Worm (Caenorhabditis elegans) whole organism, midembryonic: ENCODE data around the gene dpf-5.

Experiments
- T22C8.4 ChIP-seq: fragments of 200-800 bp; sonication (Bioruptor generic); IDR thresholded peaks from 2 replicates; pipeline ENCODE4 v1.3.6; 2022; ENCODE audit warnings: missing genetic modification characterization, missing compliant biosample characterization
- cog-1 ChIP-seq: sonication (generic microtip); optimal IDR thresholded peaks from 2 replicates; lab custom pipeline; 2016; ENCODE audit warnings: missing genetic modification characterization, missing compliant biosample characterization
- flt-1 ChIP-seq: fragments of 200-800 bp; sonication (Bioruptor generic); IDR thresholded peaks from 2 replicates; pipeline ENCODE4 v1.3.6; 2022; ENCODE audit warnings: missing genetic modification characterization, missing compliant biosample characterization
- klf-2 ChIP-seq: fragments of 200-800 bp; sonication (Bioruptor generic); conservative IDR thresholded peaks from 2 replicates; pipeline ENCODE4 v1.3.6; 2022; ENCODE audit warnings: missing genetic modification reagents, missing genetic modification characterization, missing compliant biosample characterization
- med-1 ChIP-seq: sonication (generic microtip); optimal IDR thresholded peaks from 2 replicates; lab custom pipeline; 2017; ENCODE audit warnings: missing genetic modification characterization, mild to moderate bottlenecking, missing compliant biosample characterization, antibody characterized with exemption, missing genetic modification reagents; ENCODE audit not compliant: insufficient read depth
- ref-1 ChIP-seq: fragments of 200-800 bp; sonication (Bioruptor generic); conservative IDR thresholded peaks from 2 replicates; pipeline ENCODE4 v1.3.6; 2022; ENCODE audit warnings: missing genetic modification reagents, missing genetic modification characterization, missing compliant biosample characterization
- tab-1 ChIP-seq: fragments of 200-800 bp; sonication (Bioruptor generic); IDR thresholded peaks from 2 replicates; pipeline ENCODE4 v1.3.6; 2022; ENCODE audit warnings: missing genetic modification characterization, missing compliant biosample characterization
- ztf-23 ChIP-seq: fragments of 200-800 bp; sonication (Bioruptor generic); IDR thresholded peaks from 2 replicates; pipeline ENCODE4 v1.3.6; 2022; ENCODE audit warnings: missing genetic modification reagents, missing genetic modification characterization, missing compliant biosample characterization
- ztf-29 ChIP-seq: fragments of 200-800 bp; sonication (Bioruptor generic); IDR thresholded peaks from 2 replicates; pipeline ENCODE4 v1.3.6; 2022; ENCODE audit warnings: missing genetic modification reagents, missing genetic modification characterization, missing compliant biosample characterization

dpf-5 gene

ce11 chrIV:4806486-4806885, at the start of gene dpf-5:
Gene dpf-5 (minus strand): TSS chrIV:4806586.
- no peak for TF ChIP-seq ztf-23 (GFP tag; lab: Robert Waterston, UW)
- no peak for TF ChIP-seq ztf-29 (GFP tag; lab: Robert Waterston, UW)
- no peak for TF ChIP-seq med-1
- TF ChIP-seq cog-1 = no peak
- no peak for TF ChIP-seq flt-1 (GFP tag; lab: Robert Waterston, UW)
- no peak for TF ChIP-seq klf-2 (GFP tag; lab: Robert Waterston, UW)
- no peak for TF ChIP-seq tab-1 (GFP tag; lab: Robert Waterston, UW)
- TF ChIP-seq ref-1 = no peak
- TF ChIP-seq T22C8.4 = no peak

ce11 chrIV:4846793-4847192, 40.4 kb upstream of the dpf-5 start, which contains the start of gene tat-2:
Gene tat-2 (minus strand): TSS chrIV:4846893.
- no peak for TF ChIP-seq tab-1 (GFP tag; lab: Robert Waterston, UW)
- no peak for TF ChIP-seq klf-2 (GFP tag; lab: Robert Waterston, UW)
- no peak for TF ChIP-seq ref-1
- no peak for TF ChIP-seq flt-1 (GFP tag; lab: Robert Waterston, UW)
- no peak for TF ChIP-seq ztf-23 (GFP tag; lab: Robert Waterston, UW)
- no peak for TF ChIP-seq ztf-29 (GFP tag; lab: Robert Waterston, UW)
- no peak for TF ChIP-seq med-1
- TF ChIP-seq cog-1 = no peak
- no peak for TF ChIP-seq T22C8.4

DNA sequence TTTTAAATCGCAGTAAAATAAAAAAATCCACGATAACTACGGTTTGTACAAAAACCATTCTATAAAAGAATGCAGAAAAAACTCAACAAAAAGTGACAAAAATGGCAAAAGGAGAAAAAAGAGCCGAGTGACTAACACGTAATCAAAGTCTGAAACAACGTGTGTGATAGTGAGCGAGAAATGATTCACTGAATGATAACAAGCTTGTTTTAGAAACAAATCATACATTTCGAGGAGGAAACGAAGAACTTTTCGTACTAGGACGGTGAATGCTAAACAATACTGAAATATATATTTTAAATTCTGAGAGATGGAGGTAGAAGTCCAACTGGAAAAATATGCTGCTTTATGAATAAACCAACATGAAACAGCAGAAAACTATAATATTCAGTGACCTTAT, 35.6 kb upstream of the dpf-5 start:
- TF ChIP-seq med-1 = no peak
- no peak for TF ChIP-seq klf-2 (GFP tag; lab: Robert Waterston, UW)
- no peak for TF ChIP-seq ref-1
- no peak for TF ChIP-seq cog-1
- no peak for TF ChIP-seq tab-1 (GFP tag; lab: Robert Waterston, UW)
- TF ChIP-seq ztf-23 (GFP tag; lab: Robert Waterston, UW) = no peak
- no peak for TF ChIP-seq T22C8.4
- TF ChIP-seq flt-1 (GFP tag; lab: Robert Waterston, UW) = no peak
- no peak for TF ChIP-seq ztf-29 (GFP tag; lab: Robert Waterston, UW)

DNA sequence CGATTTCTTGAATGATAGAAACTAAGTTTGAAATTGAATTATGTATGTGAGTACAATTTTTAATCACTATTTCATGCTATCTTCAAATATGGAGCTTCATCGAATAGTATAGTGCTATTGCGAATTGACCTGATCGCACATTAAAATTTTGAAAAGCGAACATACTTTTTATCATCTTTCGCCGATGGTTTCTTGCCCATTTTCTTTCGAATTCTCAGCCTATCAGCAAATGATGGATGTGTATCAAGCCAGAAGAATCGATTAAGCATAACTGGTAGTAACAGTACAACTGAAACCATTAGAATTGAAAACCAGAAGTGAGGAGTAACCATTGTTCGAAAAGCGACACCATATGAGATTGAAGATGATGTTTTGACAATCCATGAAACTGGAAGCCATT, 23.3 kb upstream of the dpf-5 start:
- TF ChIP-seq klf-2 (GFP tag; lab: Robert Waterston, UW) (no peak), tab-1 (GFP tag; lab: Robert Waterston, UW) (no peak), ztf-23 (GFP tag; lab: Robert Waterston, UW) (no peak), cog-1 (no peak), ref-1 (no peak), T22C8.4 (no peak), med-1 (no peak), flt-1 (GFP tag; lab: Robert Waterston, UW) (no peak), ztf-29 (GFP tag; lab: Robert Waterston, UW) (no peak)

ce11 chrIV:4827219-4827618, 20.8 kb upstream of the dpf-5 start, which contains the start of gene mpz-4:
Gene mpz-4 (minus strand): TSS chrIV:4827319.
- TF ChIP-seq cog-1 (no peak), ztf-29 (GFP tag; lab: Robert Waterston, UW) (no peak), flt-1 (GFP tag; lab: Robert Waterston, UW) (no peak), klf-2 (GFP tag; lab: Robert Waterston, UW) (no peak), tab-1 (GFP tag; lab: Robert Waterston, UW) (no peak), ztf-23 (GFP tag; lab: Robert Waterston, UW) (no peak), T22C8.4 (no peak), med-1 (no peak), ref-1 (no peak)

DNA sequence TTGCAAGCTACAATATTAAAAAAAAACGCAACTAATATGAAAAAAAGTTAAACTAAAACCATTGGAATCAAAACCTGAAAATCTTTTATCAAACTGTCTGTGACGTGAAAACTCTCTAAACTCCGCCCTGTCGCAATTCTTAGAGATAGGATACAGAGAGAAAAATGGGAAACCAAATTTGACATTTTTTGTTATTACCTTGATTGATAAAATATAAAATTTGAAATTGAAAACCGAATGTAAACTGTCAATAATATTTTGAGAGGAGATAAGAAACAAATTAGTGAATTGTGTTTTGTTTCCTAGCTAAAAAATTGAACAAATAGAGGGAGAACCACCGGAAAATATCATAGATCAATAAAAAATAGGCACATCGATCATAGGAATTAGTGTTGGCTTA, 15.5 kb upstream of the dpf-5 start:
- no peak for TF ChIP-seq cog-1
- TF ChIP-seq med-1 = no peak
- no peak for TF ChIP-seq ztf-23 (GFP tag; lab: Robert Waterston, UW)
- TF ChIP-seq flt-1 (GFP tag; lab: Robert Waterston, UW) = no peak
- no peak for TF ChIP-seq tab-1 (GFP tag; lab: Robert Waterston, UW)
- no peak for TF ChIP-seq ztf-29 (GFP tag; lab: Robert Waterston, UW)
- TF ChIP-seq T22C8.4 = no peak
- no peak for TF ChIP-seq ref-1
- TF ChIP-seq klf-2 (GFP tag; lab: Robert Waterston, UW) = no peak

- TF ChIP-seq tab-1 (GFP tag; lab: Robert Waterston, UW) (no peak), klf-2 (GFP tag; lab: Robert Waterston, UW) (no peak), flt-1 (GFP tag; lab: Robert Waterston, UW) (no peak), cog-1 (no peak), ztf-29 (GFP tag; lab: Robert Waterston, UW) (no peak), ref-1 (no peak), ztf-23 (GFP tag; lab: Robert Waterston, UW) (no peak), med-1 (no peak), T22C8.4 (no peak)
These were observed 14.7 kb upstream of the dpf-5 start, which contains the start of gene H06H21.8 for ce11 chrIV:4821054-4821453. Gene H06H21.8 (minus strand): TSS chrIV:4821131.

DNA sequence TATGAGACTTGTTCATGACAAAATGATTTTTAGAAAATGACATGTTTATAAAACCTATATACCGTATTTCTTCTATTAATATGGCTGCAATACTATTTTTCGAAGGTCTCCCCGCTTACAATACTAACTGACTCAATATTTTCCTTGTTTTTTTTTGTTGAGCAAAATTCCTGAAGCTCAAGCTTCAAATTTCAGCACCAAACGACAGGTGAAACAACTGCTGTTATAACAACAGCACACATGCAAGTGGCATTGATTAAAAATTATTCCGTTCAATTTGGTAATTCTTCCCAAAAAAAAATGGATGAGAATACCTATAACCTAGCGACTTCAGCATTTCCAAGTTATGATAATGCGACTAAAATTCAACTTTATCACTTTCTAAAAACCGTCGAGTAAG, 7.8 kb upstream of the dpf-5 start, which contains the start of gene srw-94:
TSS of gene srw-94 (plus strand) at position 301 of the 400 bp plus-strand sequence.
- TF ChIP-seq ref-1 = no peak
- no peak for TF ChIP-seq tab-1 (GFP tag; lab: Robert Waterston, UW)

DNA sequence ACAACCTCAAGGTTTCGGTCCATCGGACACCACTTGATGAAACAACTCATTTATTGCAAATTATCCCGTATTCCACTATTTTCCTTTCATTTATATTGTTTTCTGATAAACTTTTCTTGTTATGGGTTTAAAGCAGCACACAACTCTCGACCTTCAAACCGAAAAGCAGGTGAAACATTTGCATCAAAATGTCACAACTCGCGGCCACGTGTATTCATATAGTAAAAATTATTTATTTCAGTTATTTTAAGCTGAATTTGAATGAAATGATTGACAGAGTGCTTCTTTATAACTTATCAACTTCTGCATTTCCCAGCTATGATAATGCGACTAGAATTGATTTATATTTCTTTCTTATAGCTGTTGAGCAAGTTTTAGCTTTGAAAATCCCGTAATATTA, 5.5 kb upstream of the dpf-5 start, which contains the start of gene srw-95:
TSS of gene srw-95 (plus strand) at position 213 of the 400 bp plus-strand sequence.
- TF ChIP-seq ztf-29 (GFP tag; lab: Robert Waterston, UW) (no peak), tab-1 (GFP tag; lab: Robert Waterston, UW) (no peak), flt-1 (GFP tag; lab: Robert Waterston, UW) (no peak), cog-1 (no peak), klf-2 (GFP tag; lab: Robert Waterston, UW) (no peak), med-1 (no peak), ref-1 (no peak), T22C8.4 (no peak), ztf-23 (GFP tag; lab: Robert Waterston, UW) (no peak)

ce11 chrIV:4810377-4810984, 4.1 kb upstream of the dpf-5 start, which contains the start of gene eif-1.A:
Gene eif-1.A (plus strand): TSS chrIV:4810934.
- 0 out of 2 replicates have a peak, but pooled peaks have one; percentile 16 for TF ChIP-seq flt-1 (GFP tag; lab: Robert Waterston, UW)
- TF ChIP-seq T22C8.4 = no peak
- peak; percentile 21 for TF ChIP-seq med-1
- 0 out of 2 replicates have a peak, but pooled peaks have one; percentile 51 for TF ChIP-seq ztf-23 (GFP tag; lab: Robert Waterston, UW)
- TF ChIP-seq tab-1 (GFP tag; lab: Robert Waterston, UW) = no peak
- TF ChIP-seq klf-2 (GFP tag; lab: Robert Waterston, UW) = 0 out of 2 replicates have a peak, but pooled peaks have one; percentile 7
- TF ChIP-seq ztf-29 (GFP tag; lab: Robert Waterston, UW) = no peak
